Fruit fly (Drosophila melanogaster) S2 (cell line): ENCODE data around the gene CanA-14F.

Experiments used
- CG8478 ChIP-seq: fragments of >200 bp; optimal IDR thresholded peaks from 2 replicates; lab custom pipeline; 2018
- CTCF ChIP-seq, 2 experiments: fragments of >200 bp; optimal IDR thresholded peaks; 2 replicates each; lab custom pipeline; 2018

DNA sequence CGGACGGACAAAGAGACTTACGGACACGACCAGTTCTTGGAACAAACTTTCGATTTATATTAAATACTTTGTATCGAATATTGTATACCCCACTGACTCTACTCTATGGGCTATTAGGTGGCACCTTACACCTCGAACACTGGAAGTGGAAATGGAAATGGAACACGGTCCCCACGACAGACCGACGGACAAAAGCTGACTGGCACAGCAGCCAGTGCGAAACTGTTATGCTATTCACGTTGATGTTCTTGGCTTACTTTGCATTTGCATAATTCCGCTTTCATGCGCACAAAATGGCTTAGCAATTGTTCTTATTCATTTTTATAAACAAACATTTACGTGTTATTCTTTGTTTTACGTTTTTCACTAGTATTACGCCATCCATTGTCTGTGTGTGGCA is 12.9 kb downstream of the CanA-14F start:
- TF ChIP-seq CG8478 (no peak), CTCF (optimal IDR thresholded peaks at IDR 0.05; lab: Kevin White, UChicago) (no peak)
